Fruit fly (Drosophila melanogaster) whole organism: Measurements from ENCODE around the gene Cog4.

ENCODE experiments used
- CG8478 ChIP-seq: fragments of >200 bp; optimal IDR thresholded peaks from 2 replicates; lab custom pipeline; 2018; ENCODE audit warnings: inconsistent platforms
- Dll ChIP-seq: fragments of >200 bp; optimal IDR thresholded peaks from 2 replicates; lab custom pipeline; 2017
- EcR ChIP-seq, 2 experiments: fragments of >200 bp; optimal IDR thresholded peaks; 2 replicates each; lab custom pipeline; 2017; ENCODE audit warnings: missing biosample characterization in 2 of 2, missing genetic modification characterization in 2 of 2, missing genetic modification reagents in 2 of 2
- pan ChIP-seq: fragments of >200 bp; optimal IDR thresholded peaks from 2 replicates; lab custom pipeline; 2017
- psq ChIP-seq: fragments of >200 bp; optimal IDR thresholded peaks from 2 replicates; lab custom pipeline; 2017

DNA sequence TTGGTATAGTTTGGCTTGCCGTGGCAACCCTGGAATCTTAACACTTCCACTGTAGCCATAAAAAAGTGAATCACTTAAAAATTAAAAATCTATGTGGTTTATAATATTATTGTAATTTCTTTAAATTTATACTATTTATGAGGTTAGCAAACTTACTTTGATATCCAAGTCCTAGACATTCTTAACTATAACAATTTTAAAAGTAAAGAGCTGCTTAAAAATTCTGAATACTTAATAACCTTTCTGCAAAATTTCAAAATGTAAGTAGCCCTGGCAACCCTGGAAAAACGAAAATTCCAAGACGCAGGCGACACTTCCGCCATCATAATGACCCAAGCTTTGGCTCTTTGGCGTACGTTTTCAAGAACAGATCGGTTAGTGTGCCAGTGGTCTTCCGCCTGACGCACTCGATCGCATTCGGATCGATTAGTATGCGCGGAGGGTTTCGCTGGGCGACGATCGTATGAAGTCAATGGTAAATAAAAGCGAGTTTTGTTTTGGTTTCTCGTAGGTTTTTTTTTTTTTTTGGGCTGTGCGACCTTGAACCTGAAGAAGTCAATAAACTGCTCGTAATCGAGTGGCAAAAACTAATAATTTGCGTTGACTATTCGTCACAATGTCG is 27.2 kb upstream of the Cog4 start:
- TF ChIP-seq CG8478 (no peak), psq (lab: Kevin White, UChicago) (no peak), pan (lab: Kevin White, UChicago) (no peak), Dll (lab: Kevin White, UChicago) (no peak), EcR (GFP tag; optimal IDR thresholded peaks at IDR 0.05; lab: Kevin White, UChicago) (no peak)
